Fruit fly (Drosophila melanogaster): ENCODE data around the gene CG4325.

CG4325 gene

DNA sequence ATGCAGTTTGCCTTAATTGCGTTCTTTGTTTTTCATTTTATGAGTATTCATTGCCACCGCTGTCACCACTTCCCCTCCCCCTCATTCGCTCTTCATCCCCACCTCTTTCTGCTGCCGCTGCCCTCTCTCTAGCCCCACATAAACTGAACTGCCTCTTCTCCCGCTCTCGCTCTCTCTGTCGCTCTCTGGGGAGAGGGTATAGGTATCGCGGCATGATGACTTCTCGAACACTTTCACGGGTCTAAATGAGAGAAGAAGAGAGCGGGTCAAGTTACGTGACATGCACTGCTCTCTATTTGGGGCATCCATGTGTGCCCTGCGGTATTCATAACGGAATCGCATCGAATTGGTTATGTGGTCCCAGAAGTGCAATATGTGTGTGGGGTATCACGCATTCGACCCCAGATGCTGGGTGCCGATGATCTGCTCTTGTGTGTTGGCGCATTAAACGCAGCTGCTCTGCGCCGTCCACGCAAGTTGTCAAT lies 40.1 kb upstream of the CG4325 start (continued):
- TF ChIP-seq CG14441 (GFP tag; IDR thresholded peaks at IDR 0.05) (peak; percentile 93), Pdp1 (GFP tag; optimal IDR thresholded peaks at IDR 0.05) (peak; percentile 76 to 96), Ets97D (GFP tag; optimal IDR thresholded peaks at IDR 0.05) (peak; percentile 63), dmrt99B (tag; optimal IDR thresholded peaks at IDR 0.05) (peak; percentile 86), pum (GFP tag; optimal IDR thresholded peaks at IDR 0.05) (peak; percentile 82), zfh1 (GFP tag; IDR thresholded peaks at IDR 0.05) (peak; percentile 88), Sin3A (optimal IDR thresholded peaks at IDR 0.05) (no peak), hth (optimal IDR thresholded peaks at IDR 0.05) (no peak), usp (GFP tag; optimal IDR thresholded peaks at IDR 0.05) (no peak), psq (GFP tag; optimal IDR thresholded peaks at IDR 0.05) (peak; percentile 40), CG11398 (GFP tag; optimal IDR thresholded peaks at IDR 0.05) (peak; percentile 80), CG7372 (GFP tag; IDR thresholded peaks at IDR 0.05) (peak; percentile 58), sim (GFP tag; IDR thresholded peaks at IDR 0.05) (peak; percentile 46; the same call in 1 of the 2 replicates), Nf-YA (GFP tag; IDR thresholded peaks at IDR 0.05) (peak; percentile 68), CG13624 (GFP tag; optimal IDR thresholded peaks at IDR 0.05) (peak; percentile 68), Sox100B (GFP tag; optimal IDR thresholded peaks at IDR 0.05) (peak; percentile 52), eve (GFP tag; optimal IDR thresholded peaks at IDR 0.05) (no peak), ATbp (GFP tag; optimal IDR thresholded peaks at IDR 0.05) (peak; percentile 84), Hand (GFP tag; optimal IDR thresholded peaks at IDR 0.05) (peak; percentile 10), CG5245 (GFP tag; optimal IDR thresholded peaks at IDR 0.05) (peak; percentile 67), chinmo (GFP tag; IDR thresholded peaks at IDR 0.05; ENCODE audit: partially characterized antibody) (peak; percentile 71; the same call in 3 of the 4 replicates), Abd-B (GFP tag; optimal IDR thresholded peaks at IDR 0.05) (peak; percentile 77), Mrtf (GFP tag; IDR thresholded peaks at IDR 0.05) (peak; percentile 80; the same call in 2 of the 3 replicates), CG12391 (tag; optimal IDR thresholded peaks at IDR 0.05) (peak; percentile 85), CHES-1-like (GFP tag; optimal IDR thresholded peaks at IDR 0.05) (peak; percentile 81), CG9215 (GFP tag; IDR thresholded peaks at IDR 0.05) (peak; percentile 50; the same call in 1 of the 2 replicates), ara (GFP tag; IDR thresholded peaks at IDR 0.05) (peak; percentile 84), CG4820 (GFP tag; optimal IDR thresholded peaks at IDR 0.05) (peak; percentile 78), CG12219 (GFP tag; optimal IDR thresholded peaks at IDR 0.05) (peak; percentile 80), Dek (tag; optimal IDR thresholded peaks at IDR 0.05) (peak; percentile 45), Nf-YC (tag; optimal IDR thresholded peaks at IDR 0.05) (peak; percentile 37), repo (GFP tag; optimal IDR thresholded peaks at IDR 0.05) (peak; percentile 69), CG17829 (tag; optimal IDR thresholded peaks at IDR 0.05) (peak; percentile 82), CG9727 (GFP tag; optimal IDR thresholded peaks at IDR 0.05) (peak; percentile 77), Hey (tag; optimal IDR thresholded peaks at IDR 0.05) (no peak), CG34376 (GFP tag; optimal IDR thresholded peaks at IDR 0.05) (no peak), sc (optimal IDR thresholded peaks at IDR 0.05) (no peak), sc (GFP tag; optimal IDR thresholded peaks at IDR 0.05) (peak; percentile 57), inv (GFP tag; IDR thresholded peaks at IDR 0.05; ENCODE audit: partially characterized antibody) (no peak), grau (tag; optimal IDR thresholded peaks at IDR 0.05) (peak; percentile 74), CG10654 (GFP tag; optimal IDR thresholded peaks at IDR 0.05) (peak; percentile 63), CG18011 (GFP tag; optimal IDR thresholded peaks at IDR 0.05) (peak; percentile 50), jigr1 (GFP tag; IDR thresholded peaks at IDR 0.05) (peak; percentile 76; the same call in 2 of the 3 replicates), CG4617 (GFP tag; optimal IDR thresholded peaks at IDR 0.05; ENCODE audit: borderline replicate concordance) (peak; percentile 74), CG10267 (tag; optimal IDR thresholded peaks at IDR 0.05) (peak; percentile 64), CG42726 (GFP tag; IDR thresholded peaks at IDR 0.05; ENCODE audit: partially characterized antibody) (no peak), CG7556 (GFP tag; optimal IDR thresholded peaks at IDR 0.05) (peak; percentile 72), Usf (GFP tag; optimal IDR thresholded peaks at IDR 0.05) (peak; percentile 48), CG16813 (GFP tag; IDR thresholded peaks at IDR 0.05; ENCODE audit: partially characterized antibody) (no peak), Sox102F (GFP tag; optimal IDR thresholded peaks at IDR 0.05) (peak; percentile 87), kah (GFP tag; optimal IDR thresholded peaks at IDR 0.05) (peak; percentile 61)
